Fruit fly (Drosophila melanogaster): ENCODE data around the gene Atg8a.
A peak's percentile ranks its signal among the peaks of the same experiment; 100 is the strongest.

Gene Atg8a

dm6 chrX:10768043-10768674 lies at the start of gene Atg8a, which contains the start of gene BTBD9 (continued):
- peak in 1 of 3 experiments; percentile 68 for TF ChIP-seq Stat92E (GFP tag; optimal IDR thresholded peaks at IDR 0.05)
- TF ChIP-seq CG3726 (GFP tag; IDR thresholded peaks at IDR 0.05): no peak
- peak; percentile 41 for TF ChIP-seq repo (GFP tag; optimal IDR thresholded peaks at IDR 0.05)
- peak in 1 of 2 experiments; percentile 55 for TF ChIP-seq chif (GFP tag; optimal IDR thresholded peaks at IDR 0.05)
- no peak for TF ChIP-seq gt (GFP tag; IDR thresholded peaks at IDR 0.05)
- TF ChIP-seq dm (GFP tag; optimal IDR thresholded peaks at IDR 0.05): peak; percentile 49
- no peak for TF ChIP-seq Ssrp (tag; optimal IDR thresholded peaks at IDR 0.05)
- TF ChIP-seq ab (GFP tag; optimal IDR thresholded peaks at IDR 0.05): no peak
- TF ChIP-seq Hr51 (GFP tag; optimal IDR thresholded peaks at IDR 0.05): no peak
- TF ChIP-seq CG6683 (GFP tag; optimal IDR thresholded peaks at IDR 0.05): no peak
- no peak for TF ChIP-seq run (tag; optimal IDR thresholded peaks at IDR 0.05)
- no peak for TF ChIP-seq wdn (GFP tag; IDR thresholded peaks at IDR 0.05)
- TF ChIP-seq Dip2 (GFP tag; IDR thresholded peaks at IDR 0.05): no peak
- TF ChIP-seq CG17385 (GFP tag; optimal IDR thresholded peaks at IDR 0.05): peak; percentile 36
- no peak for TF ChIP-seq lbe (GFP tag; optimal IDR thresholded peaks at IDR 0.05)
- TF ChIP-seq CG4282 (GFP tag; optimal IDR thresholded peaks at IDR 0.05): peak; percentile 47
- TF ChIP-seq crp (GFP tag; optimal IDR thresholded peaks at IDR 0.05): peak in 1 of 2 experiments; percentile 57
- TF ChIP-seq dysf (GFP tag; IDR thresholded peaks at IDR 0.05): peak; percentile 32; the same call in 1 of the 3 replicates
- TF ChIP-seq en (GFP tag; optimal IDR thresholded peaks at IDR 0.05): no peak
- TF ChIP-seq CG14710 (tag; optimal IDR thresholded peaks at IDR 0.05): peak; percentile 83
- no peak for TF ChIP-seq CG17802 (tag; optimal IDR thresholded peaks at IDR 0.05)
- no peak for TF ChIP-seq CG11247 (GFP tag; IDR thresholded peaks at IDR 0.05)
- TF ChIP-seq crol (GFP tag; IDR thresholded peaks at IDR 0.05): no peak
- TF ChIP-seq ac (GFP tag; optimal IDR thresholded peaks at IDR 0.05): no peak
- no peak for TF ChIP-seq Optix (GFP tag; IDR thresholded peaks at IDR 0.05)
- TF ChIP-seq CG13123 (GFP tag; optimal IDR thresholded peaks at IDR 0.05): peak; percentile 23
- TF ChIP-seq fru (optimal IDR thresholded peaks at IDR 0.05): no peak
- TF ChIP-seq Abd-B (GFP tag; optimal IDR thresholded peaks at IDR 0.05): peak; percentile 10
- TF ChIP-seq CG17328 (GFP tag; IDR thresholded peaks at IDR 0.05): no peak; the same call in 1 of the 2 replicates
- no peak for TF ChIP-seq CG10321 (GFP tag; IDR thresholded peaks at IDR 0.05)
- no peak for TF ChIP-seq CG2199 (GFP tag; IDR thresholded peaks at IDR 0.05)
- TF ChIP-seq croc (GFP tag; conservative IDR thresholded peaks at IDR 0.05): no peak
- no peak; the same call in 1 of the 2 replicates for TF ChIP-seq vvl (GFP tag; IDR thresholded peaks at IDR 0.05)
- peak; percentile 28 for TF ChIP-seq maf-S (GFP tag; optimal IDR thresholded peaks at IDR 0.05)
- no peak for TF ChIP-seq CG18619 (GFP tag; optimal IDR thresholded peaks at IDR 0.05)
- peak; percentile 10 for TF ChIP-seq gro (GFP tag; optimal IDR thresholded peaks at IDR 0.05)
- no peak for TF ChIP-seq Bdp1 (GFP tag; optimal IDR thresholded peaks at IDR 0.05)
- no peak for TF ChIP-seq tio (GFP tag; optimal IDR thresholded peaks at IDR 0.05)
- no peak for TF ChIP-seq CG32772 (GFP tag; IDR thresholded peaks at IDR 0.05)
- no peak for TF ChIP-seq CG13775 (GFP tag; optimal IDR thresholded peaks at IDR 0.05)
- TF ChIP-seq CG43689 (GFP tag; IDR thresholded peaks at IDR 0.05): no peak
- TF ChIP-seq Lim3 (GFP tag; IDR thresholded peaks at IDR 0.05): no peak
- TF ChIP-seq CG10267 (tag; optimal IDR thresholded peaks at IDR 0.05): peak; percentile 70
- TF ChIP-seq pb (GFP tag; optimal IDR thresholded peaks at IDR 0.05): no peak
- TF ChIP-seq CG8765 (GFP tag; IDR thresholded peaks at IDR 0.05): no peak
- no peak for TF ChIP-seq peb (GFP tag; IDR thresholded peaks at IDR 0.05)
- TF ChIP-seq BtbVII (GFP tag; optimal IDR thresholded peaks at IDR 0.05): peak; percentile 53
- TF ChIP-seq h (optimal IDR thresholded peaks at IDR 0.05): no peak
- no peak for TF ChIP-seq CG33557 (GFP tag; optimal IDR thresholded peaks at IDR 0.05)
- TF ChIP-seq CG8388 (GFP tag; optimal IDR thresholded peaks at IDR 0.05): no peak
- no peak for TF ChIP-seq CG14965 (GFP tag; optimal IDR thresholded peaks at IDR 0.05; ENCODE audit: borderline replicate concordance)
